Worm (Caenorhabditis elegans): ENCODE results near the gene F09A5.2.

F09A5.2 gene

ce11 chrX:13144975-13145618 is 10.2 kb downstream of the F09A5.2 start (continued):
- TF ChIP-seq lin-15B (tag; optimal IDR thresholded peaks at IDR 0.05) (no peak), isw-1 (GFP tag; IDR thresholded peaks at IDR 0.05) (peak; percentile 83), tlp-1 (tag; optimal IDR thresholded peaks at IDR 0.05) (no peak), egl-27 (tag; optimal IDR thresholded peaks at IDR 0.05) (peak; percentile 53 to 89), nhr-237 (tag; optimal IDR thresholded peaks at IDR 0.05) (peak; percentile 78), mef-2 (tag; optimal IDR thresholded peaks at IDR 0.05) (peak; percentile 71), jun-1 (tag; optimal IDR thresholded peaks at IDR 0.05) (peak; percentile 96), rnt-1 (tag; optimal IDR thresholded peaks at IDR 0.05) (peak; percentile 88), zag-1 (tag; optimal IDR thresholded peaks at IDR 0.05) (no peak), C16A3.4 (tag; optimal IDR thresholded peaks at IDR 0.05) (peak; percentile 86), aha-1 (tag; optimal IDR thresholded peaks at IDR 0.05) (peak; percentile 64), nhr-85 (tag) (peak; percentile 97), fkh-10 (GFP tag; optimal IDR thresholded peaks at IDR 0.05) (peak; percentile 95), dsc-1 (tag; optimal IDR thresholded peaks at IDR 0.05) (peak; percentile 98), pqm-1 (tag; optimal IDR thresholded peaks at IDR 0.05) (no peak), hlh-4 (tag; optimal IDR thresholded peaks at IDR 0.05) (peak; percentile 0), efl-3 (GFP tag; optimal IDR thresholded peaks at IDR 0.05) (peak; percentile 51), tbx-2 (tag; optimal IDR thresholded peaks at IDR 0.05) (peak; percentile 97), hlh-17 (GFP tag; optimal IDR thresholded peaks at IDR 0.05; ENCODE audit: borderline replicate concordance) (no peak), lin-35 (GFP tag; optimal IDR thresholded peaks at IDR 0.05) (peak; percentile 76 to 86), irx-1 (tag; optimal IDR thresholded peaks at IDR 0.05) (peak; percentile 93), snu-23 (GFP tag; optimal IDR thresholded peaks at IDR 0.05) (peak; percentile 98), lsy-2 (tag; optimal IDR thresholded peaks at IDR 0.05) (peak; percentile 82 to 92), hpl-2 (GFP tag; optimal IDR thresholded peaks at IDR 0.05) (peak; percentile 76), unc-30 (tag; optimal IDR thresholded peaks at IDR 0.05) (no peak), xbp-1 (tag; optimal IDR thresholded peaks at IDR 0.05) (peak; percentile 90), unc-130 (tag; optimal IDR thresholded peaks at IDR 0.05) (peak; percentile 34), nhr-11 (tag; optimal IDR thresholded peaks at IDR 0.05) (peak; percentile 72), ama-1 (optimal IDR thresholded peaks at IDR 0.05) (peak; percentile 97), F16B12.6 (tag; optimal IDR thresholded peaks at IDR 0.05) (peak; percentile 23), swsn-7 (tag; optimal IDR thresholded peaks at IDR 0.05) (peak; percentile 97), sptf-1 (tag; optimal IDR thresholded peaks at IDR 0.05) (no peak), mep-1 (tag; optimal IDR thresholded peaks at IDR 0.05) (peak; percentile 94), mdl-1 (tag; optimal IDR thresholded peaks at IDR 0.05) (peak; percentile 91 to 99), nhr-90 (tag; optimal IDR thresholded peaks at IDR 0.05; ENCODE audit: poor library complexity) (peak; percentile 90), aly-2 (tag; optimal IDR thresholded peaks at IDR 0.05) (peak; percentile 76), fos-1 (tag; optimal IDR thresholded peaks at IDR 0.05) (peak; percentile 87), unc-86 (tag; optimal IDR thresholded peaks at IDR 0.05) (peak; percentile 98), ceh-82 (tag; optimal IDR thresholded peaks at IDR 0.05) (peak; percentile 60 to 94 (median 91)), blmp-1 (tag; optimal IDR thresholded peaks at IDR 0.05) (peak; percentile 83), pag-3 (tag; optimal IDR thresholded peaks at IDR 0.05; ENCODE audit: borderline replicate concordance, insufficient read depth) (no peak), ztf-4 (tag; optimal IDR thresholded peaks at IDR 0.05) (peak; percentile 95), nhr-12 (tag; optimal IDR thresholded peaks at IDR 0.05) (no peak), nhr-20 (tag; optimal IDR thresholded peaks at IDR 0.05) (peak; percentile 98), nhr-84 (tag; optimal IDR thresholded peaks at IDR 0.05) (no peak), C34B4.2 (tag; optimal IDR thresholded peaks at IDR 0.05) (no peak), lin-14 (GFP tag; optimal IDR thresholded peaks at IDR 0.05) (peak; percentile 99), nhr-71 (tag; optimal IDR thresholded peaks at IDR 0.05) (peak; percentile 99)

All from whole organism, L1 larva.